Fruit fly (Drosophila melanogaster): ENCODE data around the gene CG33285.

The CG33285 gene

DNA sequence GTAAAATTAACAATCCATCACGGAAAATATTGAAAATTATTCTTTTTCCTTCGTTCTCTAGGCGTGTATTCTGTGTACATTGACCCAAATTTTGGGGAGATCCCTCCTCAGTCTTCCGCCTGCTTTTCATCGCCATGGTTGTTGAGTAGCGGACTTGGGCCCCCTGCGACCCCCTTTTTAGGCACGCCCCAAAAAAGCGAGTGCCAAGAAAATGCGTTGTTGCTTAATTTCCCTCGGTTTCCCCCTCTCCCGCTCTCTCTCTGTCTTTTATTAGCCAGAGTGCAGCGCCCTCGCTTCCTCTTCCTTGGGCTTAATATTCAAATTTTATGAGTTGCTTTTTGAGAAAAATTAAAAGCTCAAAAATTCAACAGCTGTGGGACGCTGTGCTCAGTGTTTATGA is 48.0 kb downstream of the CG33285 start:
- TF ChIP-seq amos (GFP tag; IDR thresholded peaks at IDR 0.05; ENCODE audit: partially characterized antibody): no peak
- peak; percentile 37 for TF ChIP-seq sd (tag; optimal IDR thresholded peaks at IDR 0.05)
- TF ChIP-seq Med (GFP tag): peak; percentile 51
- TF ChIP-seq wor (GFP tag; IDR thresholded peaks at IDR 0.05): no peak
- TF ChIP-seq HLH54F (GFP tag; optimal IDR thresholded peaks at IDR 0.05): no peak
- TF ChIP-seq sens (GFP tag): peak; percentile 29
- no peak for TF ChIP-seq her (GFP tag; optimal IDR thresholded peaks at IDR 0.05)
- TF ChIP-seq Abd-B (GFP tag; optimal IDR thresholded peaks at IDR 0.05): peak; percentile 19
- TF ChIP-seq ewg (GFP tag; optimal IDR thresholded peaks at IDR 0.05): no peak
- peak; percentile 94 for TF ChIP-seq crol (GFP tag; IDR thresholded peaks at IDR 0.05)
- TF ChIP-seq CG12769 (tag; optimal IDR thresholded peaks at IDR 0.05): peak; percentile 80
- TF ChIP-seq CG13123 (GFP tag; optimal IDR thresholded peaks at IDR 0.05): no peak
- no peak for TF ChIP-seq Side (GFP tag; optimal IDR thresholded peaks at IDR 0.05)
- no peak for TF ChIP-seq CG8359 (GFP tag; optimal IDR thresholded peaks at IDR 0.05; ENCODE audit: borderline replicate concordance)
- no peak for TF ChIP-seq Max (GFP tag; optimal IDR thresholded peaks at IDR 0.05)
- peak; percentile 43 for TF ChIP-seq Sry-β (GFP tag; optimal IDR thresholded peaks at IDR 0.05)
- TF ChIP-seq CG17385 (GFP tag; optimal IDR thresholded peaks at IDR 0.05): peak; percentile 43
- TF ChIP-seq ttk (GFP tag; IDR thresholded peaks at IDR 0.05): no peak
- no peak for TF ChIP-seq CG14860 (GFP tag; IDR thresholded peaks at IDR 0.05; ENCODE audit: partially characterized antibody)
- no peak for TF ChIP-seq ase (GFP tag; IDR thresholded peaks at IDR 0.05)
- no peak for TF ChIP-seq dysf (GFP tag; IDR thresholded peaks at IDR 0.05)
- no peak for TF ChIP-seq D (optimal IDR thresholded peaks at IDR 0.05)
- no peak for TF ChIP-seq D (GFP tag; optimal IDR thresholded peaks at IDR 0.05)
- TF ChIP-seq pan (optimal IDR thresholded peaks at IDR 0.05): no peak
- peak in 1 of 2 experiments; percentile 22 for TF ChIP-seq pan (GFP tag; optimal IDR thresholded peaks at IDR 0.05 in 1 of 2, IDR thresholded peaks at IDR 0.05 in 1 of 2)
- TF ChIP-seq z (GFP tag; IDR thresholded peaks at IDR 0.05): 0 out of 3 replicates have a peak, but pooled peaks have one; percentile 13
- TF ChIP-seq Eip74EF (GFP tag; optimal IDR thresholded peaks at IDR 0.05): no peak
- no peak for TF ChIP-seq CG10565 (GFP tag; optimal IDR thresholded peaks at IDR 0.05)
- TF ChIP-seq Kr (GFP tag; optimal IDR thresholded peaks at IDR 0.05): no peak
- no peak for TF ChIP-seq CG16779 (GFP tag; IDR thresholded peaks at IDR 0.05)
- TF ChIP-seq rib (GFP tag; IDR thresholded peaks at IDR 0.05): peak; percentile 25; the same call in 1 of the 2 replicates
- TF ChIP-seq dimm (GFP tag; IDR thresholded peaks at IDR 0.05): no peak
- TF ChIP-seq gsb-n (tag; optimal IDR thresholded peaks at IDR 0.05): no peak
- no peak for TF ChIP-seq D19B (GFP tag; optimal IDR thresholded peaks at IDR 0.05)
- peak; percentile 40 for TF ChIP-seq vvl (GFP tag; IDR thresholded peaks at IDR 0.05)
- no peak for TF ChIP-seq CG2875 (GFP tag; optimal IDR thresholded peaks at IDR 0.05)
- TF ChIP-seq CG3281 (GFP tag; optimal IDR thresholded peaks at IDR 0.05): no peak
- TF ChIP-seq bbx (GFP tag; IDR thresholded peaks at IDR 0.05; ENCODE audit: partially characterized antibody): no peak
- no peak for TF ChIP-seq CG16815 (GFP tag; optimal IDR thresholded peaks at IDR 0.05)
- 0 out of 2 replicates have a peak, but pooled peaks have one; percentile 8 for TF ChIP-seq gt (GFP tag; IDR thresholded peaks at IDR 0.05)
- TF ChIP-seq Dp (GFP tag; optimal IDR thresholded peaks at IDR 0.05): no peak
- TF ChIP-seq CG1792 (GFP tag; optimal IDR thresholded peaks at IDR 0.05): no peak
- TF ChIP-seq CG33213 (GFP tag; optimal IDR thresholded peaks at IDR 0.05): no peak
- no peak for TF ChIP-seq mirr (GFP tag; optimal IDR thresholded peaks at IDR 0.05)
- no peak for TF ChIP-seq gcm (GFP tag; optimal IDR thresholded peaks at IDR 0.05)
- TF ChIP-seq row (GFP tag; IDR thresholded peaks at IDR 0.05): 0 out of 3 replicates have a peak, but pooled peaks have one; percentile 12
- TF ChIP-seq CG4707 (GFP tag; optimal IDR thresholded peaks at IDR 0.05): no peak
- no peak for TF ChIP-seq Fer2 (tag; optimal IDR thresholded peaks at IDR 0.05)
- peak in 1 of 2 experiments; percentile 26 for TF ChIP-seq Pdp1 (GFP tag; optimal IDR thresholded peaks at IDR 0.05)
- 0 out of 3 replicates have a peak, but pooled peaks have one; percentile 7 for TF ChIP-seq ci (GFP tag; IDR thresholded peaks at IDR 0.05)
- TF ChIP-seq Poxn (GFP tag; IDR thresholded peaks at IDR 0.05): no peak

Measured in whole organism, embryonic.